Worm (Caenorhabditis elegans): ENCODE results near the gene nas-7.

- TF ChIP-seq nhr-12 (tag; optimal IDR thresholded peaks at IDR 0.05) (no peak), nhr-76 (tag; optimal IDR thresholded peaks at IDR 0.05) (no peak), snpc-4 (tag; optimal IDR thresholded peaks at IDR 0.05) (no peak), mab-5 (tag; optimal IDR thresholded peaks at IDR 0.05) (no peak)
These were observed 8.4 kb downstream of the nas-7 start for ce11 chrII:7393922-7394689.

Measured in whole organism, mixed stage, embryonic.